Worm (Caenorhabditis elegans): Measurements from ENCODE around the gene cyc-2.1.

ce11 chrIV:4780129-4780528 is 31.3 kb upstream of the cyc-2.1 start, which contains the start of gene set-15:
- TF ChIP-seq klf-2 (GFP tag; conservative IDR thresholded peaks at IDR 0.05) = no peak
- no peak for TF ChIP-seq med-1 (GFP tag; optimal IDR thresholded peaks at IDR 0.05; ENCODE audit: insufficient read depth)
- TF ChIP-seq cog-1 (tag; optimal IDR thresholded peaks at IDR 0.05) = no peak

All from whole organism, midembryonic.